Fruit fly (Drosophila melanogaster): ENCODE data around the gene HemK2.

Gene HemK2

DNA sequence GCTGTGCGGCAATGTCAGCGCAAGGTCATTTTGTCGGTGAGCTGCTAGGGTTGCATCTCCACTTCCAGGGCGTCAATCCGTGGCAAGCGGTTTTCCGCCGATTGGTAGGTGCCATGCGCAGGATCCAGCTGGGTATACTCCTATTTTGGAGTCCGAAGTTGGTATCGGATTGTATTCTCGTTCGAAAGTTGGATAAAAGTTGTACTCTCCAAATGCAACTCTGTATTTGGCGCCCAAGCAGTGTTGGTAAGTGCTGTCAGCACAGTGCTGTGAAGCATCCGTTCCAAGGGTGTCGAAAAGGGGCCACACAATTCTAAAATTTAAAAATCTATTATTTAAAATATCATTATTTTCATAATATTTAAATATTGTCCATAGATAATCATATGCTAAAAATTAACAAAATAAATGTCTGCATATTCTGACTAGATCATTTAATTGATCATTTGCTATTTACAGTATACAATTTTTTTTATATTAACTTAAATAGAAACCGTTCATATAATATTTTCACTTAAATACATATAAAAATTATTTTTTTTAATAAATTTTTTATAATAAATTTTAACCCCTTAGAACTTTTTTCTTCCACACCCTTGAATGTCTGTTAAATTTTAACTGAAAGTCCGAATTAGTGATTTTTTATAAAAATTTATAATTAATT lies 10.9 kb downstream of the HemK2 start:
- no peak for TF ChIP-seq CTCF (optimal IDR thresholded peaks at IDR 0.05)
- TF ChIP-seq CG8478 (optimal IDR thresholded peaks at IDR 0.05) = no peak

DNA sequence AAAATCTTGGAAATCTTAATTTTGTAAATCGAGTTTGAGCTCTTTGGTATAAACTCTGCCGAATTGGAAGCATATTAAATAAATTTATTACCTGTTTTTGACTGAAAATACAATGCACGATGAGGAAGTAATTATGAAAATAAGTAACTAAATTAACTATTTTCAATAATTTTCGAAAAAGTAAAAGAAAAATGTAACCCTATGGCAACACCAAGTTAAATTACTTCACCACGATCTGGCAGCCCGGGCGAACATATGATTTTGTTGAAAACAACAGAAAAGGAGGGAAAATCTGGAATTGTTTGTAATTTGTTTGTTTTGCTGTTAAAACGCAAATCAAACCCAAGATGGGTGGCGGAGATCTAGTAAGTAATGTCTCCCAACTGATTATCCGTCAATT lies 14.6 kb downstream of the HemK2 start, which contains the start of the genes CG9961 and Cwc25:
Gene CG9961, minus strand, starts transcription at position 83 of the 400 bp plus-strand sequence.
Gene Cwc25, plus strand, starts transcription at position 247 of the 400 bp plus-strand sequence.
- TF ChIP-seq CTCF (optimal IDR thresholded peaks at IDR 0.05) = no peak
- TF ChIP-seq CG8478 (optimal IDR thresholded peaks at IDR 0.05) = no peak

DNA sequence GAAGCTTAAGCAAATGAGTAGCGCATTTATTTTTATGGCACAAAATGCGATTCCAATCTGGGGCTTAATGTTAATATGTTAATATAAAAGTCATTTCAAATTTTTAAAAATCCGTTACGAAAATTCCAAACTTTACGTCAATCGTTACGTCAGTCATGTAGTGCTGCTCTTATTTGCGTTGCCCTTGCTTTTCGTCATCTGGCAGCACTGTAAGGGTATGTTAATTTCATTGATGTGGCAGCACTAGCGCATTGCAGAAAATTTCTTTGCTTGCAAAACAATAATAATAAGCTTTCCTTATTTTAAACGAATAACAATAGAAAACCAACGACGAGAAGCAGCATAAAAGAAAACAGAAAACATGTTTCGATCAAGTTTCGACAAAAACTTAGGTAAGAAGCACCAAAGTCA lies 19.7 kb downstream of the HemK2 start, which contains the start of gene Hrs:
Gene Hrs, plus strand, starts transcription at position 167 of the 411 bp plus-strand sequence.
- TF ChIP-seq CG8478 (optimal IDR thresholded peaks at IDR 0.05) (no peak), CTCF (optimal IDR thresholded peaks at IDR 0.05) (peak; percentile 25 to 54)

DNA sequence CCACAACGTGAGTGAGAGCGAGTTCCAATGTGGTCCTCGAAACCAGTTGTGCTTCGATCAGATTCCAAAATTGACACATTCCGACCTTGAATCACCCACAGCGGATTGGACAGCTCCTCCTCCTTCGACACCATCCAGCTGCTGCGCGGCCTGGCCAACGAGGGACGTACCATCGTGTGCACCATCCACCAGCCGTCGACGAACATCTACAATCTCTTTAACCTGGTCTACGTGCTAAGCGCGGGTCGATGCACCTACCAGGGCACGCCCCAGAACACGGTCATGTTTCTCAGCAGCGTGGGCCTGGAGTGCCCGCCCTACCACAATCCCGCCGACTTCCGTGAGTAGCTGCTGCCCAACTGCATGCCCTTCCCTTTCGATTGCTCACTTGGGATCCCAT lies 21.9 kb downstream of the HemK2 start:
- TF ChIP-seq CG8478 (optimal IDR thresholded peaks at IDR 0.05) (no peak), CTCF (optimal IDR thresholded peaks at IDR 0.05) (no peak)

DNA sequence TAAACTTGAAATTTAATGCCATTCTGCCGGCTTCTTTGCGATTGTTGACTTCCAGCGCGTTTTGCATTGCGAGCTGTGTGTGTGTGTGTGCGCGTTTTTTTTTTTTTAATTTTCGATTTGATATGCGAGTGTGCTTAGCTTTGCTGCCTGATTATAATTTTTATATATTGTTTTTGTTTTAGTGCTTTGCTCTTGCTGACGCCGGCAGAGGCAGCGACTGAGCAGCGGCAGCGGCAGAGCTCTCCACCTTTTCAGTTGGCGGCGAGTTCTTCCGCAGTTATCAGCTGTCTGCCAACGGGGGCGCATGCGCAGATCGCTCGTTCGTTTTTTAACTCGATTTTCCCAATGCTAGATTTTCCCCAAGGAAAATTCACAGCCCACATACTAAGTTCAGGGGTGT lies 23.9 kb downstream of the HemK2 start:
- TF ChIP-seq CG8478 (optimal IDR thresholded peaks at IDR 0.05) (no peak), CTCF (optimal IDR thresholded peaks at IDR 0.05) (no peak)

DNA sequence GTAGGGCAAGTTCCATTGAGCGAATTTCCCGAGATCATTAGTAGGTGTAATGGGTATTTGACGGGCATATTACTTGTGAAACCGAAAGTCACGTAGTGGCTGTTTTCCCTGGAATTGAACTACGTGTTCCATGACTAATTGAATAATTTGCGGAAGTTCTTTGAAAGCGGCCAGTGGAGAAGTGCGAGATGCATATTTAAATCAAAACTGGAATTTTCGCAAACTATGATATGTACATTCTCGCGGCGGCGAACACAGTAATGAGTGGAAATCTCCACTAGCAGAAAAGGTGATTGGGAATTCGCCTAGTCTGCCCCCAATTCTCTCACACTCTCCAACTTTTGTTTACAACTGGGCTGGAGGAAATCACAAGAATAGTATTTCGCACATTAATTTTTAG lies 24.5 kb downstream of the HemK2 start:
- TF ChIP-seq CG8478 (optimal IDR thresholded peaks at IDR 0.05) = no peak
- no peak for TF ChIP-seq CTCF (optimal IDR thresholded peaks at IDR 0.05)

DNA sequence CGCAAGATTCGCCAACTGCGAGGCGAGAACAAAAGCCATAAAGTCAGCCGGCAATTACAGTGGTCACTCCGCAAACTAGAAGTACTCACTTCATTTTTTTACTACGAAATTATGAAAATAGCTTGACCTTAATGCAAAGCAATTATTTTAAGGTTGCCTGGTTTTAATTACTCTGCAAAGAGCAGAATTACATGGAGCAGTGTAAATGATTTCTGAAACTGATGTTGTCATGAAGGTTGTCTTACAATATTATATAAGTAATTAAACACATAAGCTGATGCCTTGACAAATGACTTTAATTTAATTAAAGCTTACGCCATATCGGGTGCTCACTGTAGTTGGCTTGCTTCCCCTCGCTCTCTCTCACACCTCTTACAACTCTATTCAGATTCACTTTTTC lies 25.3 kb downstream of the HemK2 start:
- no peak for TF ChIP-seq CTCF (optimal IDR thresholded peaks at IDR 0.05)
- no peak for TF ChIP-seq CG8478 (optimal IDR thresholded peaks at IDR 0.05)

DNA sequence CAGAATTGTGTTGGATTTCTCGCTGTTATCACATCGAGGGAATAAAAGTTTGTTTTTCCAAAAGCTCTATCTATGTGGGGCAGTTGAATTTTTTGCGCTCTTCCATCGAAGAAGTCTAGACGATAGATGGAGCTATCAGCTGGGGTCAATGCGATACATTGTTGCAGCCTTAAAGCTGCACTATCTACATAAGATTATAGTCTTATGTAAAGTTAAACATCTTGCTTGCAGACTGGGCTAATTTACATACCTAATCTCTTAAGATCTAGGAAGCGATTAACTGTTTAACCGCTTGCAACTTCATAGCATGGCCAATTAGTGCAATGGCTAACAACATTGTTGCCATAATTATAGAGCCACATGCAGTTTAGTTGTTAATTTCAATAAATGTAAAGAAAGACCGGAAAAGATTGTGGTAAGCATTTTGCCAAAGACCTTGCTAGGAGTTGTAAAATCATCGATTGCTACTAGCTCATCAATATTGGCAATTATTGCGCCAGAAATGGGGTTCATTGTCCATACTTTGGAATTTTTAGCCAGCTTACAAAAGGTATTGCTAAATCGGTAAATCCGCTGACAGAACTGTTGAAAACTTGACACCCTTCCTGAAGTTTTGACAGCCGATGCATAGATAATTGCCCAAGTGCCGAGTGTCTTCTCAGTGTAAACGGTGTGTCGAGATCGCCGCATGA lies 27.2 kb downstream of the HemK2 start:
- TF ChIP-seq CG8478 (optimal IDR thresholded peaks at IDR 0.05) (no peak), CTCF (optimal IDR thresholded peaks at IDR 0.05) (no peak)

DNA sequence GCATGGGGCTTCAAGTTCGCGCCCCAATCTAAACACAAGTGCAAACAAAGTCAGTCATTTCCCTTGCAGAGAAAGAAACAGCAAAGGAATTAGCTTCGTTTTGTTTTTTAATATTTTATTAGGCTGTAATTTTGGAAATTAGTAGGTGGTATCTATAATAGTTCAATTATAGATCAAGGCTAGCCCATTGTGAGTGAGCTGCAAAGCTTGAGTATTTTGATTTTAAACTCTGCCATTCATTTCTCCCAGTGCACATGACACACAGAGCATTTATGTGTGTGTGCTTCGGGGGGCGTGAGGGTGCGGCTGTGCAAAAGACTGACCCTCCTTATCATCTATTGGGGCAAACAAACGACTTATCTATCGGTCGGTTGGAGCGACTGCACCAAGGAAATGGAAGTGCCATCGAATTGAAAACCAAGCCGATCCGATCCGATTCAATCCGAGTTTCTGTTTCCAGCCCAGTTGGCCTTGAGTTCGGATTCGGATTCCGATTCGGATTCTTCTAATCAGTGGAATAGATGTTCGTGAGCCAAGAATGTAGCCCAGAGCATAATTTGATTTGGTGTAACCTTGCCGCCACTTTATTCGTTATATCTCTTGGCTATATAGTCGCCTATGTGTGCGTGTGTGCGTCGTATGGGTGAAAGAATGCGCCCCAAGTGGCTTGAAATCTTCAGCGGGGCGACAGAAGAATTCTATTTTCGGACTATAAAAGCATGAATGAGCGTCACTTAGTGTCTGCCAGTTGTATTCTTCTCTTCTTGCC lies 27.9 kb downstream of the HemK2 start:
- TF ChIP-seq CTCF (optimal IDR thresholded peaks at IDR 0.05) = no peak
- no peak for TF ChIP-seq CG8478 (optimal IDR thresholded peaks at IDR 0.05)

DNA sequence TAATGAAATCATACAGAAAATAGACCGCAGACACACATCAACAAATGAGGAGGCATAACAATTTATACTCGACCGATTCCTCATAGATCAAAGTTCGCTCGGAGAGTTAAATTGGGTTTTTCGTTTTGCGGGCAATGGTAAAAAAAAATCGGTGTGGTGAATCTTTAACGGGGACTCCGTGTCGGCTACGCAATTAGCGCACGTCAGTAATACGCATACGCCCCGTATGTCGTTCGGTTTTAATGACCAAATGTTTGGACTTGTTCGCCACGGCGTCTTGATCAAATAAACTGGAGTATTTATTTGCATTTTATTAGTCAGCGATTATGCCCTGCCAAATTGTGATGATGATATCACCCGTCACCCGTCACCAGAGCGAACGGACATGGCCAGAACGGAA lies 28.7 kb downstream of the HemK2 start:
- TF ChIP-seq CG8478 (optimal IDR thresholded peaks at IDR 0.05) (no peak), CTCF (optimal IDR thresholded peaks at IDR 0.05) (no peak)

DNA sequence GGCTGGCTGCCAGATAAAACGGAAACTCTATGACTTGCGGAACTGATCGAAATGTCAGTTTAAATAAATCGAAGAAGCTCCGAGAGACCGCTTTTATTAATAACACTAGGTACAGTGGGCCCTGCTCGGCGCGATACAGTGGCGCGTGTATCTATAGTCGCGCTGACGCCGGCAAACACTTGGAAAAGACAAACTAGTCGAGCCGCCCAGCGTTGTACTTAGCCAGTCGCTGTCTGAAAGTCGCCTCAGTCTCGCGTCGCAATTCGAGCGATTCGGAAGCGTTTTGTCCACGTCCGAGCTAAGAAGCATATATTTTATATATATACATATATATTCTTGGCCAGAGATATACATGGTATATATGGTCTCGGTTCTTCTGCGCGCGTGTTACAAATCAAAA lies 29.6 kb downstream of the HemK2 start:
- TF ChIP-seq CG8478 (optimal IDR thresholded peaks at IDR 0.05) (no peak), CTCF (optimal IDR thresholded peaks at IDR 0.05) (no peak)

DNA sequence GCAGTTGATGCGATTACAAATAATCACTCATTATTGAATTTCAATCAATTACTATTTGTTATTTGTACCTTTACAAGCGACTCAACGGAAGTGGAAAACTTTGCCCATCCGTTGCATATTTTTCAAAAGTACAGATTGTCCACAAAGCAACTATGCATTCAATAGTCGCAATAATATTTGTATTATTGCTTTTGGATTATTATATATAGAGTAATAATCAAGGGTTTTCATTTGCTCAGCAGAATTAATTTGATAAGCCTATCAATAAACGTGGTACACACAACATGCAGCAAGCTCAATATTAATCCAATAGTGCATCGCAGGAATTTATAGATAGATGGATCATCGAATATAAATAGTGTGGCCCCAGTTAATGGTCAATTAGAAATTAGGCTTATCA lies 30.9 kb downstream of the HemK2 start:
- TF ChIP-seq CG8478 (optimal IDR thresholded peaks at IDR 0.05) (no peak), CTCF (optimal IDR thresholded peaks at IDR 0.05) (no peak)

DNA sequence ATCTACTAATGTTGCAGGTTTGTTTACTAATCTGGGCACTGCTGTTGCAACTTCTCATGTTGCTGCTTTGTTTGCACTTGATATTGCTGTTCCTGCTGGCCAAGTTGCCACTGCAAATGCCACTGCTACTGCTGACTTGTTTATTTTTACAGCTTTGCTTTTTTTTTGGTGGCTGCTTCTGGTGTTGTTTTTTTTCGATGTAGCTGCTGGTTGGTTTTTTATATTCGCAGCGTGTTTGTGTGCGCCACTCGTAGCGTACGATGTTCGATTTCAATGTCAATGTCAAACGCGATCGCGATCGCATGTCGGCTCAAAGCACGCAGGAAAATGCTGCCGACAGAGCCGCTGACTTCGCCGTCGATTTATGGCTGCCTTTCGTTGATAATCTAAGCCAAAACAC lies 31.7 kb downstream of the HemK2 start:
- no peak for TF ChIP-seq CG8478 (optimal IDR thresholded peaks at IDR 0.05)
- TF ChIP-seq CTCF (optimal IDR thresholded peaks at IDR 0.05) = no peak

DNA sequence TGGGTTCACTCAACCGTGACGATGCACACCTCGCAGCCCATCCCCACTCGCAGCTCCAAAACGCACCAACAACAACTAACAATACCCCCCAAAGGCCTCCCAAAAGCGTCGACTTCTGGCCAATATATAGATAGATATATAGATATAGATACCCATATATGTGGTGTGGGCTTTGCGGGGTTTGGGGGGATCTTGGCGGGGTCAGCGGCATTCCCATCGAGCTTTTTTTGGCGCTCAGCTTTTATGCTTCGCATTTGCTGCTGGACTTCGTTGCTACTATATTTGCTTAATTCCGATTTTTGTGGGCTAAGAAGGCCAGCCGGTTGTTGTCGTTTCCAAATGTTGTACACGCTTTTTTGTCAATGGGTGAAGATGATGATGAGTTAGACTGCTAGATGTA lies 32.1 kb downstream of the HemK2 start:
- no peak for TF ChIP-seq CTCF (optimal IDR thresholded peaks at IDR 0.05)
- TF ChIP-seq CG8478 (optimal IDR thresholded peaks at IDR 0.05) = no peak

DNA sequence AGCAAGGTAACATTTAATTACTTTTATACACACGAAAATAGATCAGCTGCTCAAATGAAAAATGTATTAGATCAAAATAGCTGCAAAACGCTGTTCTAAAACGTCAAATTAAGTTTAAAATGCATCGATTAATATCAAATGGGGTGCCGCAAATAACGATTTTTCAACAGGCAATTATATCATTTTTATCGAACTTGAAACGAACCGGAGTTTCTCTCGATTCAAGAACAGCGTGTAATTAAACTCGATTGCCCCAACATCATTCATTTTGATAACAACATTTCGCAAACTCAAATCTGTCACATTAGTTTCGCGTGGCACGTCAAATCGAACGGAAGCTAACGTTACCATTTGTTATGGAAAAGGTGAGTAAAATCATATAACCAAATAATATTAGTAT lies 34.1 kb downstream of the HemK2 start, which contains the start of gene CG31689:
Gene CG31689, plus strand, starts transcription at position 301 of the 400 bp plus-strand sequence.
- TF ChIP-seq CTCF (optimal IDR thresholded peaks at IDR 0.05) (no peak), CG8478 (optimal IDR thresholded peaks at IDR 0.05) (no peak)
